Fruit fly (Drosophila melanogaster): ENCODE data around the gene CG7840.
A peak's percentile ranks its signal among the peaks of the same experiment; 100 is the strongest.

The CG7840 gene

DNA sequence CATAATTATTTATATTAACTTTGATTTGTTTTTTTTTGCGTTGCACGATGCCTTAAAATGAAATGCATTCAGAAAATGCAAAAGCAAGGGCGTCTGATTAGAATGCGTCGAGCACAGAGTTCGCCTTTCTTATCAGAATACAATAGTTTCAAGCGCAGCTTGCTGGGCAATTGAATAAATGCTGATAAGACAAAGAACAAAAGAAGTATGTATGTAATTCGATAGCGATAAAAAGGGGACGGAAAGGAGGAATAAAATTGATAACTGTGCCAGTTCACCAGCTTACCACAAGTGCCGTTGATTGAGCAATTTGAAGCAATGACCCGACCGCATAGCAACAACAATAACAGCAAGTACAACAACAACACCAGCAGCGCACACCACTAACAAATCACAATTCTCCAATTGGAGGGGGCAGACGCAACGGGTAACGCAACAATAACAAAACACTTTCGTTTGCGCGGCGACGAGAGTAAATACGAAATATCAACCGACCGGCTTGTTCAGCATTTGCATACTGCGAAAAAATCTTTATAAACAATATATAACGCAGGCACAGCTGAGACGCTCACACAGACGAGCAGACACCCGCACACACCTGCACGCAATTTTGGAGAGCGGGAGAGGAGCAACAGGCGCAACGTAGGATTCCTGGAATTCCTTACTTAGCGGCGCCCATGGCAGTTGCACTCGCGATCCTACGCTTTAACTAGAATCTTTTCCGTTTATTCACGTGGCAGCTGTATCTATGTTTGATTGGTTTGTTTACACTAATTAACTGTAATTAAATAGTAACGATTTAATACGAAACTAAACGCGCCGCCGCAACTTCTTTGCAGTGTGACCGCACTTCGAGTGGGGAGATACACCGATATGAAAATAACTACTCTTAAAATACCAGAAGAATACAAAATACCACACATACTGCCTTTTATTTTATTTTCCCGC, 4.9 kb upstream of the CG7840 start, which contains the start of gene Btk (continued):
- TF ChIP-seq pum (GFP tag; optimal IDR thresholded peaks at IDR 0.05) (no peak), CG31388 (GFP tag; optimal IDR thresholded peaks at IDR 0.05) (no peak), CG9817 (tag; optimal IDR thresholded peaks at IDR 0.05) (no peak), sd (tag; optimal IDR thresholded peaks at IDR 0.05) (peak; percentile 88), CG11695 (GFP tag; IDR thresholded peaks at IDR 0.05) (no peak), CG3838 (GFP tag; optimal IDR thresholded peaks at IDR 0.05) (no peak), kni (GFP tag; optimal IDR thresholded peaks at IDR 0.05) (peak; percentile 53), CG11560 (tag; IDR thresholded peaks at IDR 0.05) (no peak), eyg (GFP tag; optimal IDR thresholded peaks at IDR 0.05) (no peak), ind (GFP tag; optimal IDR thresholded peaks at IDR 0.05) (no peak), usp (GFP tag; optimal IDR thresholded peaks at IDR 0.05) (no peak), Dek (tag; optimal IDR thresholded peaks at IDR 0.05) (no peak), CG11398 (GFP tag; optimal IDR thresholded peaks at IDR 0.05) (no peak), nmo (GFP tag; optimal IDR thresholded peaks at IDR 0.05) (peak; percentile 16), bbx (GFP tag; IDR thresholded peaks at IDR 0.05; ENCODE audit: partially characterized antibody) (0 out of 2 replicates have a peak, but pooled peaks have one; percentile 35), CG12659 (GFP tag; optimal IDR thresholded peaks at IDR 0.05) (peak; percentile 35), CG13894 (tag; optimal IDR thresholded peaks at IDR 0.05) (no peak), CG9215 (GFP tag; IDR thresholded peaks at IDR 0.05) (no peak), gcm2 (GFP tag; optimal IDR thresholded peaks at IDR 0.05) (no peak), chm (GFP tag; IDR thresholded peaks at IDR 0.05) (0 out of 2 replicates have a peak, but pooled peaks have one; percentile 46), CG31365 (tag; optimal IDR thresholded peaks at IDR 0.05) (no peak), Fer3 (tag; optimal IDR thresholded peaks at IDR 0.05) (no peak), CG30020 (tag; optimal IDR thresholded peaks at IDR 0.05) (no peak), ase (GFP tag; IDR thresholded peaks at IDR 0.05) (no peak), CG8944 (GFP tag; optimal IDR thresholded peaks at IDR 0.05) (no peak), pfk (GFP tag; optimal IDR thresholded peaks at IDR 0.05) (no peak), CG13287 (GFP tag; IDR thresholded peaks at IDR 0.05; ENCODE audit: partially characterized antibody) (peak; percentile 5; the same call in 1 of the 2 replicates), Ptx1 (GFP tag; IDR thresholded peaks at IDR 0.05) (no peak), CG17186 (GFP tag; optimal IDR thresholded peaks at IDR 0.05) (peak; percentile 14), her (GFP tag; optimal IDR thresholded peaks at IDR 0.05) (no peak)

DNA sequence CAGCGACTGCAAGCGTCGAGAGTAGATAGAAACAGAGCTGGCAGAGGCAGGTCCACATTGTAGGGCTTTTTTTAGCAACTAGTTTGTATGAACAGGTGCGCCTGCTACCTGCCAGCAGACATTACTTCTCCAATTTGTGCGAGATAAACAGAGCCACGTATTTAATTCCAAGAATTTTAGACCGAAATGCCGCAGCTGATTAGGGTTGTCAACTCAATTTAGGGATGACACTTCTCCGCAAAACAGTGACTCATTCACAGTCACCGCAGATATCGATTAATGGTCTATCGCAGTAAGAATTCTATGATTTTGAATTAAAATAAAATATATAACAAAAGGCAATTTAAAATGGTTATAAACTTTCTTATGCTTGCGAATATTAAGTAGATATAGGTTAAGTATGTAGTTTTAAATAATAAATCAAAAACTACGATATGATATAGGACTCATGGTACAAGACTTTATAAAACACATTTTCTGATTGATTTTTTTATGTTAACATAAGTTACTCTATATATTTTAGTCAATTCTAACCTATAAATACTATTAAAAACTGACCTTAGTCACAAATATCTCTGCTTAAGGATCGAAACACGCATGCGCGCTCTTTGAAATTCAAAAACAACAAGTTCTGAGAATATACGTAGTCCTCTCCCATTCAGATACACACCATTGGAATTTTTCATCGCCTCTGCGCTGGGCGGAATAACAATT, 2.5 kb upstream of the CG7840 start, which contains the start of the genes wol and Scgalpha:
TSS of gene wol (minus strand) at position 220 of the 714 bp plus-strand sequence.
TSS of gene Scgalpha (plus strand) at position 664 of the 714 bp plus-strand sequence.
- TF ChIP-seq MBD-R2 (GFP tag; IDR thresholded peaks at IDR 0.05), result peak; percentile 77
- TF ChIP-seq CoRest (tag; optimal IDR thresholded peaks at IDR 0.05), result peak; percentile 23
- peak; percentile 31 for TF ChIP-seq grn (GFP tag; optimal IDR thresholded peaks at IDR 0.05)
- no peak for TF ChIP-seq emc (GFP tag; optimal IDR thresholded peaks at IDR 0.05)
- TF ChIP-seq hbn (GFP tag; IDR thresholded peaks at IDR 0.05; ENCODE audit: partially characterized antibody), result 0 out of 2 replicates have a peak, but pooled peaks have one; percentile 36
- no peak for TF ChIP-seq Ravus (GFP tag; IDR thresholded peaks at IDR 0.05)
- TF ChIP-seq tup (GFP tag; optimal IDR thresholded peaks at IDR 0.05), result no peak
- TF ChIP-seq grau (tag; optimal IDR thresholded peaks at IDR 0.05), result peak; percentile 26
- TF ChIP-seq HmgZ (tag; optimal IDR thresholded peaks at IDR 0.05), result peak; percentile 16
- TF ChIP-seq CG1603 (tag; optimal IDR thresholded peaks at IDR 0.05), result peak; percentile 31
- TF ChIP-seq CG4360 (GFP tag; IDR thresholded peaks at IDR 0.05), result 0 out of 2 replicates have a peak, but pooled peaks have one; percentile 8
- peak in 1 of 3 experiments; percentile 97 for TF ChIP-seq Stat92E (GFP tag; optimal IDR thresholded peaks at IDR 0.05)
- TF ChIP-seq CG7839 (tag; optimal IDR thresholded peaks at IDR 0.05), result no peak
- TF ChIP-seq sna (GFP tag; IDR thresholded peaks at IDR 0.05; ENCODE audit: partially characterized antibody), result 0 out of 2 replicates have a peak, but pooled peaks have one; percentile 58
- TF ChIP-seq Nf-YB (GFP tag; optimal IDR thresholded peaks at IDR 0.05), result no peak
- no peak for TF ChIP-seq fru (optimal IDR thresholded peaks at IDR 0.05)
- peak; percentile 52 for TF ChIP-seq CG12659 (GFP tag; optimal IDR thresholded peaks at IDR 0.05)
- peak in 1 of 2 experiments; percentile 76 for TF ChIP-seq crp (GFP tag; optimal IDR thresholded peaks at IDR 0.05)

All from whole organism, embryonic.